Worm (Caenorhabditis elegans) whole organism, L1 larva: ENCODE results near the gene C33D3.3.

Source experiments
- C34B4.2 ChIP-seq: sonication (generic microtip); optimal IDR thresholded peaks from 2 replicates; lab custom pipeline; 2017; ENCODE audit warnings: mild to moderate bottlenecking, missing genetic modification characterization, missing compliant biosample characterization
- F16B12.6 ChIP-seq: fragments of 150-350 bp; optimal IDR thresholded peaks from 2 replicates; lab custom pipeline; 2014; ENCODE audit warnings: missing biosample characterization, missing genetic modification characterization
- Y116A8C.19 ChIP-seq: sonication (generic microtip); optimal IDR thresholded peaks from 2 replicates; lab custom pipeline; 2016; ENCODE audit warnings: missing compliant biosample characterization, missing genetic modification characterization, borderline replicate concordance
- aly-2 ChIP-seq: fragments of 150-350 bp; optimal IDR thresholded peaks from 2 replicates; lab custom pipeline; 2014; ENCODE audit warnings: missing biosample characterization, missing genetic modification characterization
- blmp-1 ChIP-seq: fragments of 150-350 bp; optimal IDR thresholded peaks from 2 replicates; lab custom pipeline; 2014; ENCODE audit warnings: missing biosample characterization, missing genetic modification characterization
- ceh-82 ChIP-seq, 3 experiments: fragments of 150-350 bp in 1 of 3; sonication (generic microtip) in 2 of 3; optimal IDR thresholded peaks; 2 replicates each; lab custom pipeline; 2014 to 2017; ENCODE audit warnings: missing biosample characterization in 3 of 3, missing genetic modification characterization in 3 of 3
- ceh-88 ChIP-seq: fragments of 200-800 bp; sonication (Bioruptor generic); IDR thresholded peaks from 2 replicates; pipeline ENCODE4 v1.3.6; 2022; ENCODE audit warnings: missing genetic modification characterization, missing compliant biosample characterization
- dpl-1 ChIP-seq, 3 experiments: fragments of 150-350 bp in 2 of 3; sonication (generic microtip) in 1 of 3; optimal IDR thresholded peaks; 2 replicates each; lab custom pipeline; 2014 to 2017; ENCODE audit warnings: missing biosample characterization in 3 of 3, missing genetic modification characterization in 3 of 3, missing genetic modification reagents in 3 of 3
- dsc-1 ChIP-seq: sonication (generic microtip); optimal IDR thresholded peaks from 2 replicates; lab custom pipeline; 2016; ENCODE audit warnings: mild to moderate bottlenecking, missing genetic modification characterization, missing compliant biosample characterization
- efl-1 ChIP-seq, 4 experiments: fragments of 150-350 bp; optimal IDR thresholded peaks in 3 of 4; peaks in 1 of 4; 1 replicate in 1 of 4; 2 replicates in 3 of 4; lab custom pipeline; 2014; ENCODE audit warnings: missing biosample characterization in 2 of 4, missing genetic modification characterization in 2 of 4, missing genetic modification reagents in 2 of 4
- egl-13 ChIP-seq: sonication (generic microtip); optimal IDR thresholded peaks from 2 replicates; lab custom pipeline; 2016; ENCODE audit warnings: missing genotype, missing genetic modification reagents, missing genetic modification characterization, missing compliant biosample characterization
- egl-27 ChIP-seq, 2 experiments: fragments of 150-350 bp in 1 of 2; sonication (generic microtip); optimal IDR thresholded peaks; 3 replicates each; lab custom pipeline; 2017 to 2018; ENCODE audit warnings: missing biosample characterization in 2 of 2, missing genetic modification characterization in 2 of 2, missing genetic modification reagents in 2 of 2
- elt-2 ChIP-seq: sonication (generic microtip); optimal IDR thresholded peaks from 2 replicates; lab custom pipeline; 2016; ENCODE audit warnings: missing genetic modification characterization, mild to moderate bottlenecking, inconsistent platforms, missing compliant biosample characterization, missing genetic modification reagents
- ets-5 ChIP-seq: fragments of 200-800 bp; sonication (Bioruptor generic); IDR thresholded peaks from 2 replicates; pipeline ENCODE4 v1.3.6; 2022; ENCODE audit warnings: missing genetic modification characterization, missing compliant biosample characterization
- fkh-10 ChIP-seq: sonication (generic microtip); optimal IDR thresholded peaks from 2 replicates; lab custom pipeline; 2017; ENCODE audit warnings: missing biosample characterization, missing genetic modification reagents, missing genetic modification characterization
- hlh-17 ChIP-seq: fragments of 200-800 bp; sonication (Bioruptor generic); optimal IDR thresholded peaks from 2 replicates; lab custom pipeline; 2018; ENCODE audit warnings: missing genetic modification characterization, mild to moderate bottlenecking, missing compliant biosample characterization, moderate library complexity, borderline replicate concordance
- irx-1 ChIP-seq: sonication (generic microtip); optimal IDR thresholded peaks from 2 replicates; lab custom pipeline; 2016; ENCODE audit warnings: missing genetic modification characterization, missing compliant biosample characterization
- lin-14 ChIP-seq: fragments of 200-800 bp; sonication (Bioruptor generic); optimal IDR thresholded peaks from 2 replicates; lab custom pipeline; 2018; ENCODE audit warnings: mild to moderate bottlenecking, missing genetic modification characterization, moderate library complexity, missing compliant biosample characterization
- lin-15B ChIP-seq: fragments of 150-350 bp; sonication (generic microtip); optimal IDR thresholded peaks from 3 replicates; lab custom pipeline; 2014; ENCODE audit warnings: missing biosample characterization, missing genetic modification characterization
- lin-39 ChIP-seq: fragments of 150-350 bp; optimal IDR thresholded peaks from 2 replicates; lab custom pipeline; 2014; ENCODE audit warnings: missing biosample characterization, missing genetic modification reagents, missing genetic modification characterization
- lir-3 ChIP-seq: sonication (generic microtip); optimal IDR thresholded peaks from 2 replicates; lab custom pipeline; 2016; ENCODE audit warnings: mild to moderate bottlenecking, missing genetic modification characterization, moderate library complexity, missing compliant biosample characterization; ENCODE audit not compliant: poor library complexity
- lsy-2 ChIP-seq, 2 experiments: fragments of 150-350 bp; optimal IDR thresholded peaks; 2 replicates each; lab custom pipeline; 2014; ENCODE audit warnings: missing biosample characterization in 2 of 2, missing genetic modification characterization in 2 of 2
- mab-9 ChIP-seq: fragments of 200-800 bp; sonication (Bioruptor generic); IDR thresholded peaks from 2 replicates; pipeline ENCODE4 v1.3.6; 2022; ENCODE audit warnings: missing genetic modification reagents, missing genetic modification characterization, missing compliant biosample characterization
- mdl-1 ChIP-seq, 2 experiments: fragments of 150-350 bp; optimal IDR thresholded peaks; 2 replicates each; lab custom pipeline; 2014 to 2017; ENCODE audit warnings: missing biosample characterization in 2 of 2, missing genetic modification characterization in 2 of 2, inconsistent platforms in 1 of 2
- mef-2 ChIP-seq: fragments of 150-350 bp; optimal IDR thresholded peaks from 2 replicates; lab custom pipeline; 2014; ENCODE audit warnings: missing biosample characterization, missing genetic modification characterization
- mep-1 ChIP-seq: fragments of 150-350 bp; optimal IDR thresholded peaks from 2 replicates; lab custom pipeline; 2014; ENCODE audit warnings: missing biosample characterization, missing genetic modification characterization
- nhr-19 ChIP-seq: fragments of 200-800 bp; sonication (Bioruptor generic); conservative IDR thresholded peaks from 2 replicates; pipeline ENCODE4 v1.3.6; 2022; ENCODE audit warnings: missing genetic modification characterization, missing compliant biosample characterization
- nhr-28 ChIP-seq: fragments of 150-350 bp; optimal IDR thresholded peaks from 2 replicates; lab custom pipeline; 2014; ENCODE audit warnings: missing biosample characterization, missing genetic modification characterization
- nhr-76 ChIP-seq: sonication (generic microtip); optimal IDR thresholded peaks from 2 replicates; lab custom pipeline; 2017; ENCODE audit warnings: missing biosample characterization, missing genetic modification characterization
- nhr-77 ChIP-seq: fragments of 150-350 bp; optimal IDR thresholded peaks from 2 replicates; lab custom pipeline; 2014; ENCODE audit warnings: missing biosample characterization, missing genetic modification characterization
- nhr-84 ChIP-seq: sonication (generic microtip); optimal IDR thresholded peaks from 2 replicates; lab custom pipeline; 2017; ENCODE audit warnings: missing biosample characterization, missing genetic modification characterization
- nhr-85 ChIP-seq: sonication (generic microtip); peaks from one replicate; lab custom pipeline; 2016; ENCODE audit warnings: missing genetic modification characterization, inconsistent platforms, missing compliant biosample characterization
- nhr-90 ChIP-seq: sonication (generic microtip); optimal IDR thresholded peaks from 2 replicates; lab custom pipeline; 2016; ENCODE audit warnings: mild to moderate bottlenecking, missing genetic modification characterization, missing compliant biosample characterization; ENCODE audit not compliant: poor library complexity
- pag-3 ChIP-seq: sonication (generic microtip); optimal IDR thresholded peaks from 2 replicates; lab custom pipeline; 2017; ENCODE audit warnings: missing genetic modification characterization, mild to moderate bottlenecking, missing compliant biosample characterization, antibody characterized with exemption, borderline replicate concordance; ENCODE audit not compliant: insufficient read depth
- rnt-1 ChIP-seq: sonication (generic microtip); optimal IDR thresholded peaks from 2 replicates; lab custom pipeline; 2016; ENCODE audit warnings: mild to moderate bottlenecking, missing genetic modification characterization, moderate library complexity, missing compliant biosample characterization
- snu-23 ChIP-seq: sonication (generic microtip); optimal IDR thresholded peaks from 2 replicates; lab custom pipeline; 2016; ENCODE audit warnings: missing genetic modification characterization, missing compliant biosample characterization
- sox-4 ChIP-seq: sonication (generic microtip); optimal IDR thresholded peaks from 2 replicates; lab custom pipeline; 2016; ENCODE audit warnings: missing genetic modification characterization, missing compliant biosample characterization
- swsn-7 ChIP-seq: sonication (generic microtip); optimal IDR thresholded peaks from 2 replicates; lab custom pipeline; 2016; ENCODE audit warnings: missing genetic modification characterization, missing compliant biosample characterization
- tbx-2 ChIP-seq: sonication (generic microtip); optimal IDR thresholded peaks from 2 replicates; lab custom pipeline; 2016; ENCODE audit warnings: missing genetic modification characterization, missing compliant biosample characterization
- tlp-1 ChIP-seq: fragments of 150-350 bp; optimal IDR thresholded peaks from 2 replicates; lab custom pipeline; 2014; ENCODE audit warnings: missing biosample characterization, missing genetic modification characterization
- unc-130 ChIP-seq: fragments of 150-350 bp; optimal IDR thresholded peaks from 2 replicates; lab custom pipeline; 2017; ENCODE audit warnings: missing biosample characterization, missing genetic modification characterization, inconsistent platforms
- unc-62 ChIP-seq: fragments of 150-350 bp; optimal IDR thresholded peaks from 2 replicates; lab custom pipeline; 2014; ENCODE audit warnings: missing biosample characterization, missing genetic modification reagents, missing genetic modification characterization
- unc-86 ChIP-seq: sonication (generic microtip); optimal IDR thresholded peaks from 2 replicates; lab custom pipeline; 2016; ENCODE audit warnings: missing genetic modification characterization, missing compliant biosample characterization
- unc-98 ChIP-seq: fragments of 200-800 bp; sonication (Bioruptor generic); IDR thresholded peaks from 2 replicates; pipeline ENCODE4 v1.3.6; 2022; ENCODE audit warnings: missing genetic modification characterization, missing compliant biosample characterization
- vab-15 ChIP-seq: sonication (generic microtip); optimal IDR thresholded peaks from 2 replicates; lab custom pipeline; 2017; ENCODE audit warnings: missing genotype, mild to moderate bottlenecking, missing genetic modification characterization, missing compliant biosample characterization
- xbp-1 ChIP-seq: sonication (generic microtip); optimal IDR thresholded peaks from 2 replicates; lab custom pipeline; 2016; ENCODE audit warnings: missing genetic modification characterization, missing compliant biosample characterization
- zag-1 ChIP-seq: fragments of 150-350 bp; optimal IDR thresholded peaks from 2 replicates; lab custom pipeline; 2014; ENCODE audit warnings: missing biosample characterization, missing genetic modification characterization
- zip-4 ChIP-seq: fragments of 200-800 bp; sonication (Bioruptor generic); optimal IDR thresholded peaks from 2 replicates; lab custom pipeline; 2018; ENCODE audit warnings: mild to moderate bottlenecking, missing genetic modification characterization, moderate library complexity, missing compliant biosample characterization
- ztf-11 ChIP-seq, 2 experiments: sonication (generic microtip); optimal IDR thresholded peaks; 2 replicates each; lab custom pipeline; 2016 to 2017; ENCODE audit warnings: missing genetic modification characterization in 2 of 2, missing biosample characterization in 1 of 2, missing compliant biosample characterization in 1 of 2

The C33D3.3 gene

DNA sequence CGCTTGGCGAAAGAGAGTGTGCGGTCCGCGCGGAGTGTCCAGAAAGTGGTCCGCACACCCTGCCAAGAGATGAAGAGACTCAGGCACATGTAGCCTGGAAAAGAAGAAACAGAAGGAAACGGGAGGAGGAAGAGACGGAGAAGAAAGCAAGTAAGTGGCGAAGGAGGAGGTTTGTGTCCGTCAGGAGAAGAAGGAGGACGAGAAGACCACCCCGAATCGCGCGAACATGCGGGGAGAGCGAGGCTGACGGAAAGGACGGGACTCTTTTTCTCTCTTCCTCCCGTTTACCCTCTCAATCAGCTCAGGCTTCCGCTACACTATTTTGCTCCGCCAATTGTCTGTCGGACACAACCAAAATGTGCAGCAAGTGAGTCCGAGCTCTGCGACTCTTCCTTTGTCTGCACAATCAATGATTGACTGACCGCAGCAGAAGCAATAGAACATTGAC is 49.6 kb upstream of the C33D3.3 start (continued):
- TF ChIP-seq ets-5 (GFP tag; lab: Robert Waterston, UW) = no peak
- TF ChIP-seq lin-39 (tag; lab: Kevin White, UChicago) = no peak
- peak; percentile 89 for TF ChIP-seq lir-3
- TF ChIP-seq Y116A8C.19 (tag; lab: Kevin White, UChicago) = no peak
- no peak for TF ChIP-seq egl-27 (tag; optimal IDR thresholded peaks at IDR 0.05; lab: Kevin White, UChicago)
- TF ChIP-seq lsy-2 (tag; optimal IDR thresholded peaks at IDR 0.05; lab: Kevin White, UChicago) = peak; percentile 36 to 68
- no peak for TF ChIP-seq vab-15 (tag; lab: Kevin White, UChicago)
- TF ChIP-seq tbx-2 (tag; lab: Kevin White, UChicago) = peak; percentile 73
- TF ChIP-seq C34B4.2 (tag; lab: Kevin White, UChicago) = no peak
- TF ChIP-seq dpl-1 (GFP tag; optimal IDR thresholded peaks at IDR 0.05; lab: Kevin White, UChicago) = no peak
- no peak for TF ChIP-seq ceh-88 (GFP tag; lab: Robert Waterston, UW)
- TF ChIP-seq fkh-10 (GFP tag; lab: Kevin White, UChicago) = peak; percentile 98
- TF ChIP-seq mef-2 (tag; lab: Kevin White, UChicago) = no peak
- TF ChIP-seq ceh-82 (tag; optimal IDR thresholded peaks at IDR 0.05; lab: Kevin White, UChicago) = peak; percentile 35 to 68 (median 36)
- TF ChIP-seq zip-4 (GFP tag; lab: Kevin White, UChicago) = no peak
- no peak for TF ChIP-seq ztf-11 (tag; optimal IDR thresholded peaks at IDR 0.05; lab: Kevin White, UChicago)
- peak; percentile 47 for TF ChIP-seq unc-130 (tag; lab: Kevin White, UChicago)
- TF ChIP-seq nhr-76 (tag; lab: Kevin White, UChicago) = no peak
- TF ChIP-seq tlp-1 = no peak
- peak; percentile 61 for TF ChIP-seq blmp-1
- TF ChIP-seq zag-1 (tag; lab: Kevin White, UChicago) = no peak
- no peak for TF ChIP-seq unc-98 (GFP tag; lab: Robert Waterston, UW)
- peak; percentile 25 for TF ChIP-seq nhr-77 (tag; lab: Kevin White, UChicago)
- TF ChIP-seq nhr-19 (GFP tag; lab: Robert Waterston, UW) = peak; percentile 58
- TF ChIP-seq unc-62 (GFP tag; lab: Kevin White, UChicago) = no peak
- peak; percentile 53 for TF ChIP-seq xbp-1 (tag; lab: Kevin White, UChicago)
- TF ChIP-seq mdl-1 (tag; optimal IDR thresholded peaks at IDR 0.05; lab: Kevin White, UChicago) = peak in 1 of 2 experiments; percentile 34
- TF ChIP-seq nhr-28 = no peak
- TF ChIP-seq lin-15B (tag; lab: Kevin White, UChicago) = no peak
- TF ChIP-seq snu-23 (GFP tag; lab: Kevin White, UChicago) = peak; percentile 63
- TF ChIP-seq sox-4 (tag; lab: Kevin White, UChicago) = no peak
- peak; percentile 72 for TF ChIP-seq swsn-7 (tag; lab: Kevin White, UChicago)
- no peak for TF ChIP-seq aly-2
- peak; percentile 47 for TF ChIP-seq irx-1
- no peak for TF ChIP-seq pag-3 (tag; lab: Kevin White, UChicago)
- peak; percentile 85 for TF ChIP-seq unc-86 (tag; lab: Kevin White, UChicago)
- peak; percentile 28 to 52 for TF ChIP-seq efl-1 (optimal IDR thresholded peaks at IDR 0.05; lab: Kevin White, UChicago)
- peak in 1 of 2 experiments; percentile 60 for TF ChIP-seq efl-1 (GFP tag; optimal IDR thresholded peaks at IDR 0.05 in 1 of 2; lab: Kevin White, UChicago)
- TF ChIP-seq egl-13 (tag; lab: Kevin White, UChicago) = peak; percentile 3
- peak; percentile 56 for TF ChIP-seq dsc-1 (tag; lab: Kevin White, UChicago)
- peak; percentile 55 for TF ChIP-seq mab-9 (GFP tag; lab: Robert Waterston, UW)

DNA sequence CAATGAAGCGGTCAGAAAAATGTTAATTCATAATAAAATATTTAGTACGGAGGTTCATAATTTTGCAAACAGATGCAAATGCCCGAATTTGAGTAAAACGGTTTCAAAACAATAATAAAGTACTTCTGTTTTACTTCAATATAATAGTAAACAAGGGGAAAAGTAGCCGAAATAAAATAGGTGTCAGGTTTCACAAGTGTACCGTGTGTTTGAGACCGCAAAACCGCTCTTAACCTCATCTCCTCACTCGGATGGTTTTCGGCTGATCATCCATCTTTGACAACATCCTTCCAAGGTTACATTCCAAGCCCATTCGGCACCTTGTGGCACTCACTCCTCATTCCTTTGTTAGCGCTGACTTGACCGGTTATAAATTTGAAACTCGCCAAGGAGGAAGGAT is 47.7 kb upstream of the C33D3.3 start:
- TF ChIP-seq F16B12.6 (no peak), sox-4 (tag; lab: Kevin White, UChicago) (no peak), nhr-90 (no peak), nhr-85 (peak; percentile 76), aly-2 (no peak), unc-86 (tag; lab: Kevin White, UChicago) (no peak), snu-23 (GFP tag; lab: Kevin White, UChicago) (peak; percentile 12), C34B4.2 (tag; lab: Kevin White, UChicago) (no peak), lin-14 (GFP tag; lab: Kevin White, UChicago) (peak; percentile 49), nhr-84 (no peak), swsn-7 (tag; lab: Kevin White, UChicago) (no peak), mab-9 (GFP tag; lab: Robert Waterston, UW) (no peak), mep-1 (tag; lab: Kevin White, UChicago) (peak; percentile 24), dsc-1 (tag; lab: Kevin White, UChicago) (no peak), elt-2 (tag; lab: Kevin White, UChicago) (no peak), hlh-17 (GFP tag; lab: Kevin White, UChicago) (no peak), rnt-1 (tag; lab: Kevin White, UChicago) (no peak)
